Worm (Caenorhabditis elegans) whole organism, L4/young adult: ENCODE results near the gene pals-16.

ENCODE experiments used
- W03F9.2 ChIP-seq: fragments of 150-350 bp; optimal IDR thresholded peaks from 2 replicates; lab custom pipeline; 2014; ENCODE audit warnings: missing biosample characterization, missing genetic modification characterization
- dao-5 ChIP-seq: sonication (generic microtip); optimal IDR thresholded peaks from 2 replicates; lab custom pipeline; 2016; ENCODE audit warnings: missing genotype, missing genetic modification characterization, moderate library complexity, missing compliant biosample characterization
- him-1 ChIP-seq: sonication (generic microtip); optimal IDR thresholded peaks from 2 replicates; lab custom pipeline; 2016; ENCODE audit warnings: missing genotype, missing genetic modification reagents, missing genetic modification characterization, missing compliant biosample characterization

DNA sequence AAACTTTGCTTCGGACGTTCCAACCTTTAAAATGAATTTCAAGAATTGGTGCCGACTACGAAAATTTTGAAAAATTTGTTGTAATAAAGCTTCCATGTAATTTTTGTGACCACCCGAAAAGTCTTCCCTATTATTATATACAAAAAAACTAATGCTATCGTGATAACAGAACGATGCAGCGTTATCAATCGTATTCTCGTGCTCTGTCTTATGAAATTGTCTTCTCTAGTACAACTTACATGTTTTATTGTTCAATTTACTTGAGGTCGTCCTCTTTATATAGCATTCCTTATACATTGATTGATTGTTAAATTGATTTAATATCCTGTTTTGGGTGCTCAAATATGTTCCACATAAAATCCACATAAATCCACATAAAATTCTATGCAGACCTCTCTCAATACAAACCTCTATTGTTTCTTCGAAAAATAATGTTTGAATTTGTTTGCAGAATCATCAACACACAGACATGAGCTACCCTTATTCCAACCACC, 1.8 kb downstream of the pals-16 start, which contains the start of gene pals-19:
- TF ChIP-seq W03F9.2 (no peak), dao-5 (no peak), him-1 (tag; lab: Kevin White, UChicago) (no peak)
